Worm (Caenorhabditis elegans) whole organism, L2 larva: ENCODE measurements around the gene bgnt-1.5.

Experiments
- nhr-11 ChIP-seq: fragments of 150-350 bp; optimal IDR thresholded peaks from 2 replicates; lab custom pipeline; 2014; ENCODE audit warnings: missing biosample characterization, missing genetic modification characterization
- nhr-25 ChIP-seq: fragments of 150-350 bp; sonication (generic microtip); optimal IDR thresholded peaks from 3 replicates; lab custom pipeline; 2014; ENCODE audit warnings: missing biosample characterization, missing genetic modification characterization

- TF ChIP-seq nhr-25 (tag; lab: Kevin White, UChicago) (no peak), nhr-11 (tag; lab: Kevin White, UChicago) (no peak)
These were observed 26.1 kb downstream of the bgnt-1.5 start for ce11 chrX:13206011-13206410.
